Worm (Caenorhabditis elegans): Measurements from ENCODE around the gene ZK1248.4.

The ZK1248.4 gene

DNA sequence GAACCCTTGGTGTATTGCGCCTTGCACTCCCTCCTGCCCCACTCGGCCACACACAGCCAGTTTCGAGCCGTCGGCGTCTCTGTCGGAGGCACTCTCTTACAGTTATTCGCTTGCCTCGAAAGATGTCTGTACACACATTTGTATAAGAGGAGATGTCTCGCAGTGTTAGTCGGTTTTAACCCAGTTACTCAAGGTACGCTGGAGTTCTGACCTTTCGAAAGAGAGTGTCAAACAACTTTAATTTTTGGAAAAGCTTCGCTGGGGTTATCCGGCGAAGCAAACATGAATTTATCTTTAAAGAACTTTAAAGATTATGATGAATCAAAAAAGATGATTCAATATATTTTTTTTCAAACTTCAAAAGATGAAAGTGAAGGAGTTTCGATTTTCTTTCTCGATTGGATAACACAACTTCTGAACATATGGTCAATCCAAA is 26.3 kb downstream of the ZK1248.4 start (continued):
- TF ChIP-seq ceh-28 (tag; optimal IDR thresholded peaks at IDR 0.05): peak; percentile 49
- peak; percentile 44 for TF ChIP-seq ceh-62 (tag; optimal IDR thresholded peaks at IDR 0.05)
- TF ChIP-seq unc-62 (GFP tag; optimal IDR thresholded peaks at IDR 0.05 in 1 of 2): peak; percentile 85 to 100
- TF ChIP-seq unc-62 (tag; optimal IDR thresholded peaks at IDR 0.05): peak; percentile 50
- peak; percentile 99 for TF ChIP-seq saeg-2 (GFP tag; IDR thresholded peaks at IDR 0.05)
- TF ChIP-seq zag-1 (tag; optimal IDR thresholded peaks at IDR 0.05): peak; percentile 97
- TF ChIP-seq pha-4 (GFP tag; IDR thresholded peaks at IDR 0.05): peak; percentile 99
- peak; percentile 27 for TF ChIP-seq pha-4 (tag; optimal IDR thresholded peaks at IDR 0.05)
- peak; percentile 87 for TF ChIP-seq lir-3 (tag; optimal IDR thresholded peaks at IDR 0.05)
- TF ChIP-seq nhr-111 (GFP tag; optimal IDR thresholded peaks at IDR 0.05): peak; percentile 89
- TF ChIP-seq nhr-42 (GFP tag; IDR thresholded peaks at IDR 0.05): peak; percentile 97
- peak; percentile 89 for TF ChIP-seq mxl-3 (GFP tag; optimal IDR thresholded peaks at IDR 0.05)
- peak; percentile 100 for TF ChIP-seq aha-1 (tag)
- peak; percentile 99 for TF ChIP-seq ctbp-1 (GFP tag; IDR thresholded peaks at IDR 0.05)
- peak; percentile 63 for TF ChIP-seq lin-15B (tag; optimal IDR thresholded peaks at IDR 0.05)
- peak; percentile 99 for TF ChIP-seq mdt-29 (GFP tag; IDR thresholded peaks at IDR 0.05)
- peak; percentile 82 for TF ChIP-seq sdz-12 (GFP tag; optimal IDR thresholded peaks at IDR 0.05)
- peak; percentile 98 for TF ChIP-seq jun-1 (tag; optimal IDR thresholded peaks at IDR 0.05)
- TF ChIP-seq F26F4.8 (GFP tag; conservative IDR thresholded peaks at IDR 0.05): 0 out of 2 replicates have a peak, but pooled peaks have one; percentile 34
- peak; percentile 100 for TF ChIP-seq dve-1 (tag; optimal IDR thresholded peaks at IDR 0.05; ENCODE audit: insufficient read depth)
- peak; percentile 98 for TF ChIP-seq lin-13 (GFP tag; optimal IDR thresholded peaks at IDR 0.05)
- TF ChIP-seq unc-130 (GFP tag; optimal IDR thresholded peaks at IDR 0.05): peak; percentile 93
- TF ChIP-seq ZK337.2 (GFP tag; IDR thresholded peaks at IDR 0.05): peak; percentile 78
- peak; percentile 83 for TF ChIP-seq set-16 (GFP tag; IDR thresholded peaks at IDR 0.05)
- peak; percentile 58 to 72 for TF ChIP-seq ZK546.5 (tag; optimal IDR thresholded peaks at IDR 0.05)
- TF ChIP-seq attf-4 (tag; optimal IDR thresholded peaks at IDR 0.05): peak; percentile 48
- TF ChIP-seq cey-2 (tag; optimal IDR thresholded peaks at IDR 0.05; ENCODE audit: borderline replicate concordance, insufficient read depth): peak; percentile 89
- peak; percentile 83 for TF ChIP-seq dmd-8 (GFP tag; IDR thresholded peaks at IDR 0.05)
- peak; percentile 95 for TF ChIP-seq lin-1 (GFP tag; IDR thresholded peaks at IDR 0.05)
- peak; percentile 93 for TF ChIP-seq T20F7.1 (GFP tag; optimal IDR thresholded peaks at IDR 0.05)
- TF ChIP-seq nhr-102 (tag; optimal IDR thresholded peaks at IDR 0.05): peak; percentile 98
- peak; percentile 92 for TF ChIP-seq php-3 (GFP tag; IDR thresholded peaks at IDR 0.05)
- peak; percentile 87 for TF ChIP-seq zfp-2 (tag; optimal IDR thresholded peaks at IDR 0.05)
- TF ChIP-seq R02D3.7 (tag; optimal IDR thresholded peaks at IDR 0.05): peak; percentile 58
- peak; percentile 95 for TF ChIP-seq lin-38 (GFP tag; IDR thresholded peaks at IDR 0.05)
- peak; percentile 93 for TF ChIP-seq nhr-10 (tag; optimal IDR thresholded peaks at IDR 0.05)
- TF ChIP-seq hif-1 (tag; optimal IDR thresholded peaks at IDR 0.05): peak; percentile 88 to 94
- TF ChIP-seq Y48G9A.11 (GFP tag; IDR thresholded peaks at IDR 0.05): peak; percentile 88
- TF ChIP-seq egl-27 (tag; optimal IDR thresholded peaks at IDR 0.05): peak; percentile 93
- TF ChIP-seq aly-2 (tag; optimal IDR thresholded peaks at IDR 0.05): no peak
- peak; percentile 92 for TF ChIP-seq D1046.2 (GFP tag; IDR thresholded peaks at IDR 0.05)
- peak; percentile 99 for TF ChIP-seq hlh-11 (tag; optimal IDR thresholded peaks at IDR 0.05)
- TF ChIP-seq F10B5.3 (tag; optimal IDR thresholded peaks at IDR 0.05): peak; percentile 95
- TF ChIP-seq mdl-1 (tag; optimal IDR thresholded peaks at IDR 0.05): peak; percentile 94 to 95
- TF ChIP-seq zfp-3 (GFP tag; conservative IDR thresholded peaks at IDR 0.05): peak; percentile 96
- TF ChIP-seq lin-29 (GFP tag; IDR thresholded peaks at IDR 0.05): peak; percentile 92
- peak; percentile 96 for TF ChIP-seq nhr-25 (tag; optimal IDR thresholded peaks at IDR 0.05; ENCODE audit: borderline replicate concordance, insufficient read depth)
- TF ChIP-seq mep-1 (tag; optimal IDR thresholded peaks at IDR 0.05): peak; percentile 99
- peak; percentile 87 for TF ChIP-seq dpl-1 (GFP tag; optimal IDR thresholded peaks at IDR 0.05)
- peak; percentile 94 for TF ChIP-seq snpc-1.2 (GFP tag; IDR thresholded peaks at IDR 0.05)
- TF ChIP-seq ceh-32 (tag; optimal IDR thresholded peaks at IDR 0.05; ENCODE audit: poor library complexity): peak; percentile 91
